Fruit fly (Drosophila melanogaster) whole organism, embryonic: ENCODE results near the gene gpp.

Experiments used
- CG11093 ChIP-seq: fragments of 200-800 bp; sonication (Bioruptor generic); IDR thresholded peaks from 3 replicates; pipeline ENCODE4 v1.3.6; 2022; ENCODE audit warnings: missing biosample characterization, missing genetic modification characterization
- CG11560 ChIP-seq: fragments of 200-800 bp; sonication (Bioruptor generic); IDR thresholded peaks from 3 replicates; pipeline ENCODE4 v1.3.6; 2022; ENCODE audit warnings: missing biosample characterization, missing genetic modification characterization
- CG11723 ChIP-seq: fragments of 200-800 bp; sonication (Bioruptor generic); optimal IDR thresholded peaks from 2 replicates; lab custom pipeline; 2017; ENCODE audit warnings: missing biosample characterization, mild to moderate bottlenecking, missing genetic modification characterization
- CG12071 ChIP-seq: fragments of 200-800 bp; sonication (Bioruptor generic); optimal IDR thresholded peaks from 3 replicates; lab custom pipeline; 2018; ENCODE audit warnings: missing biosample characterization, mild to moderate bottlenecking, missing genetic modification characterization
- CG12391 ChIP-seq: fragments of 200-800 bp; sonication (Bioruptor generic); optimal IDR thresholded peaks from 3 replicates; lab custom pipeline; 2018; ENCODE audit warnings: missing biosample characterization, mild to moderate bottlenecking, missing genetic modification characterization, moderate library complexity
- CG13424 ChIP-seq: fragments of 200-800 bp; sonication (Bioruptor generic); optimal IDR thresholded peaks from 2 replicates; lab custom pipeline; 2019; ENCODE audit warnings: missing biosample characterization, mild to moderate bottlenecking, missing genetic modification characterization, moderate library complexity
- CG14050 ChIP-seq: fragments of 200-800 bp; sonication (Bioruptor generic); IDR thresholded peaks from 3 replicates; pipeline ENCODE4 v1.3.6; 2022; ENCODE audit warnings: missing biosample characterization, missing genetic modification characterization
- CG17829 ChIP-seq: fragments of 200-800 bp; optimal IDR thresholded peaks from 2 replicates; lab custom pipeline; 2019; ENCODE audit warnings: missing biosample characterization, mild to moderate bottlenecking, missing genetic modification characterization, moderate library complexity
- CG3065 ChIP-seq: fragments of 200-800 bp; sonication (Bioruptor generic); optimal IDR thresholded peaks from 2 replicates; lab custom pipeline; 2016; ENCODE audit warnings: missing biosample characterization, missing genetic modification characterization
- CG31365 ChIP-seq: fragments of 200-800 bp; sonication (Bioruptor generic); optimal IDR thresholded peaks from 2 replicates; lab custom pipeline; 2018; ENCODE audit warnings: missing biosample characterization, mild to moderate bottlenecking, missing genetic modification characterization
- CG6272 ChIP-seq: fragments of 200-800 bp; sonication (Bioruptor generic); IDR thresholded peaks from 2 replicates; pipeline ENCODE4 v1.3.6; 2022; ENCODE audit warnings: missing biosample characterization, missing genetic modification characterization
- CG6813 ChIP-seq: fragments of 200-800 bp; sonication (Bioruptor generic); optimal IDR thresholded peaks from 2 replicates; lab custom pipeline; 2017; ENCODE audit warnings: missing biosample characterization, missing genetic modification characterization, mild to moderate bottlenecking, moderate library complexity, missing genetic modification reagents
- CG6854 ChIP-seq: fragments of 200-800 bp; sonication (Bioruptor generic); optimal IDR thresholded peaks from 3 replicates; lab custom pipeline; 2017; ENCODE audit warnings: missing biosample characterization, mild to moderate bottlenecking, missing genetic modification characterization
- CG7372 ChIP-seq: fragments of 200-800 bp; sonication (Bioruptor generic); IDR thresholded peaks from 2 replicates; pipeline ENCODE4 v1.3.6; 2022; ENCODE audit warnings: missing biosample characterization, missing genetic modification characterization
- CG7928 ChIP-seq: fragments of 200-800 bp; sonication (Bioruptor generic); optimal IDR thresholded peaks from 2 replicates; lab custom pipeline; 2017; ENCODE audit warnings: missing biosample characterization, mild to moderate bottlenecking, missing genetic modification characterization
- CG8388 ChIP-seq: fragments of 200-800 bp; sonication (Bioruptor generic); optimal IDR thresholded peaks from 2 replicates; lab custom pipeline; 2019; ENCODE audit warnings: missing biosample characterization, mild to moderate bottlenecking, missing genetic modification characterization, moderate library complexity
- CG8924 ChIP-seq: fragments of 200-800 bp; optimal IDR thresholded peaks from 3 replicates; lab custom pipeline; 2019; ENCODE audit warnings: missing biosample characterization, mild to moderate bottlenecking, missing genetic modification characterization, moderate library complexity
- D19A ChIP-seq: fragments of 200-800 bp; optimal IDR thresholded peaks from 3 replicates; lab custom pipeline; 2019; ENCODE audit warnings: missing biosample characterization, mild to moderate bottlenecking, missing genetic modification characterization, moderate library complexity
- Dref ChIP-seq: fragments of 200-800 bp; sonication (Bioruptor generic); IDR thresholded peaks from 2 replicates; pipeline ENCODE4 v1.3.6; 2022; ENCODE audit warnings: missing biosample characterization, missing genetic modification characterization
- Elba2 ChIP-seq: fragments of 200-800 bp; sonication (Bioruptor generic); optimal IDR thresholded peaks from 3 replicates; lab custom pipeline; 2016; ENCODE audit warnings: missing biosample characterization, missing genetic modification characterization
- Fer1 ChIP-seq: fragments of 200-800 bp; sonication (Bioruptor generic); optimal IDR thresholded peaks from 2 replicates; lab custom pipeline; 2017; ENCODE audit warnings: missing biosample characterization, mild to moderate bottlenecking, missing genetic modification characterization
- H2.0 ChIP-seq: fragments of 200-800 bp; sonication (Bioruptor generic); IDR thresholded peaks from 2 replicates; pipeline ENCODE4 v1.3.6; 2022; ENCODE audit warnings: missing biosample characterization, missing genetic modification characterization
- HLH4C ChIP-seq: fragments of 200-800 bp; sonication (Bioruptor generic); IDR thresholded peaks from 3 replicates; pipeline ENCODE4 v1.3.6; 2022; ENCODE audit warnings: missing biosample characterization, missing genetic modification characterization; ENCODE audit not compliant: partially characterized antibody
- Hr3 ChIP-seq: fragments of 200-800 bp; sonication (Bioruptor generic); optimal IDR thresholded peaks from 3 replicates; lab custom pipeline; 2016; ENCODE audit warnings: missing biosample characterization, missing genetic modification characterization
- Hr78 ChIP-seq, 2 experiments: fragments of 200-800 bp in 1 of 2; fragments of >200 bp in 1 of 2; sonication (Bioruptor generic) in 1 of 2; optimal IDR thresholded peaks; 2 replicates each; lab custom pipeline; 2017 to 2019; ENCODE audit warnings: missing biosample characterization in 2 of 2, missing genetic modification characterization in 2 of 2, mild to moderate bottlenecking in 1 of 2, moderate library complexity in 1 of 2
- Meics ChIP-seq: fragments of 200-800 bp; sonication (Bioruptor generic); optimal IDR thresholded peaks from 2 replicates; lab custom pipeline; 2017; ENCODE audit warnings: missing biosample characterization, mild to moderate bottlenecking, missing genetic modification characterization
- NC2β ChIP-seq: fragments of 200-800 bp; sonication (Bioruptor generic); optimal IDR thresholded peaks from 2 replicates; lab custom pipeline; 2016; ENCODE audit warnings: missing biosample characterization, missing genetic modification characterization
- Neu2 ChIP-seq: fragments of 200-800 bp; sonication (Bioruptor generic); optimal IDR thresholded peaks from 3 replicates; lab custom pipeline; 2016; ENCODE audit warnings: missing biosample characterization, missing genetic modification characterization, borderline replicate concordance
- Nf-YA ChIP-seq: fragments of 200-800 bp; sonication (Bioruptor generic); IDR thresholded peaks from 2 replicates; pipeline ENCODE4 v1.3.6; 2022; ENCODE audit warnings: missing biosample characterization, missing genetic modification characterization
- Nf-YB ChIP-seq: fragments of 200-800 bp; sonication (Bioruptor generic); optimal IDR thresholded peaks from 3 replicates; lab custom pipeline; 2019; ENCODE audit warnings: missing biosample characterization, mild to moderate bottlenecking, missing genetic modification characterization, moderate library complexity
- Ptx1 ChIP-seq: fragments of 200-800 bp; sonication (Bioruptor generic); IDR thresholded peaks from 2 replicates; pipeline ENCODE4 v1.3.6; 2022; ENCODE audit warnings: missing biosample characterization, missing genetic modification characterization
- Vsx1 ChIP-seq: fragments of 200-800 bp; sonication (Bioruptor generic); optimal IDR thresholded peaks from 2 replicates; lab custom pipeline; 2017; ENCODE audit warnings: missing biosample characterization, mild to moderate bottlenecking, missing genetic modification characterization, missing genetic modification reagents
- bcd ChIP-seq: fragments of 200-800 bp; sonication (Bioruptor generic); optimal IDR thresholded peaks from 2 replicates; lab custom pipeline; 2017; ENCODE audit warnings: missing biosample characterization, mild to moderate bottlenecking, missing genetic modification characterization
- chn ChIP-seq: fragments of 200-800 bp; sonication (Bioruptor generic); optimal IDR thresholded peaks from 2 replicates; lab custom pipeline; 2016; ENCODE audit warnings: missing biosample characterization, missing genetic modification characterization
- dpn ChIP-seq, 2 experiments: fragments of 200-800 bp; sonication (Bioruptor generic); optimal IDR thresholded peaks; 3 replicates each; lab custom pipeline; 2016; ENCODE audit warnings: missing biosample characterization in 2 of 2, missing genetic modification characterization in 2 of 2
- en ChIP-seq: fragments of 200-800 bp; sonication (Bioruptor generic); optimal IDR thresholded peaks from 2 replicates; lab custom pipeline; 2016; ENCODE audit warnings: missing biosample characterization, missing genetic modification characterization
- fd96Cb ChIP-seq: fragments of 200-800 bp; sonication (Bioruptor generic); optimal IDR thresholded peaks from 2 replicates; lab custom pipeline; 2018; ENCODE audit warnings: missing biosample characterization, mild to moderate bottlenecking, missing genetic modification characterization, moderate library complexity
- gcm2 ChIP-seq: fragments of 200-800 bp; sonication (Bioruptor generic); optimal IDR thresholded peaks from 2 replicates; lab custom pipeline; 2016; ENCODE audit warnings: missing biosample characterization, missing genetic modification characterization
- grau ChIP-seq: fragments of 200-800 bp; optimal IDR thresholded peaks from 3 replicates; lab custom pipeline; 2019; ENCODE audit warnings: missing biosample characterization, mild to moderate bottlenecking, missing genetic modification characterization, moderate library complexity
- gt ChIP-seq: fragments of 200-800 bp; sonication (Bioruptor generic); IDR thresholded peaks from 2 replicates; pipeline ENCODE4 v1.3.6; 2022; ENCODE audit warnings: missing biosample characterization, missing genetic modification characterization
- hbn ChIP-seq: fragments of 200-800 bp; sonication (Bioruptor generic); IDR thresholded peaks from 2 replicates; pipeline ENCODE4 v1.3.6; 2022; ENCODE audit warnings: missing biosample characterization, missing genetic modification characterization; ENCODE audit not compliant: partially characterized antibody
- jing ChIP-seq: fragments of 200-800 bp; sonication (Bioruptor generic); optimal IDR thresholded peaks from 2 replicates; lab custom pipeline; 2018; ENCODE audit warnings: missing biosample characterization, mild to moderate bottlenecking, missing genetic modification characterization
- phol ChIP-seq: fragments of 200-800 bp; sonication (Bioruptor generic); optimal IDR thresholded peaks from 3 replicates; lab custom pipeline; 2018; ENCODE audit warnings: missing biosample characterization, mild to moderate bottlenecking, missing genetic modification characterization, moderate library complexity
- pros ChIP-seq: fragments of 200-800 bp; sonication (Bioruptor generic); optimal IDR thresholded peaks from 3 replicates; lab custom pipeline; 2019; ENCODE audit warnings: missing biosample characterization, mild to moderate bottlenecking, missing genetic modification characterization, moderate library complexity
- sd ChIP-seq: fragments of 200-800 bp; sonication (Bioruptor generic); optimal IDR thresholded peaks from 3 replicates; lab custom pipeline; 2018; ENCODE audit warnings: missing biosample characterization, mild to moderate bottlenecking, missing genetic modification characterization, moderate library complexity
- sens ChIP-seq: fragments of 200-800 bp; sonication (Bioruptor generic); peaks from one replicate; lab custom pipeline; 2016; ENCODE audit warnings: missing biosample characterization, missing genetic modification characterization
- so ChIP-seq: fragments of 200-800 bp; sonication (Bioruptor generic); IDR thresholded peaks from 3 replicates; pipeline ENCODE4 v1.3.6; 2022; ENCODE audit warnings: missing biosample characterization, missing genetic modification characterization
- sqz ChIP-seq: fragments of 200-800 bp; sonication (Bioruptor generic); optimal IDR thresholded peaks from 3 replicates; lab custom pipeline; 2018; ENCODE audit warnings: missing biosample characterization, mild to moderate bottlenecking, missing genetic modification characterization
- sr ChIP-seq: fragments of 200-800 bp; sonication (Bioruptor generic); IDR thresholded peaks from 3 replicates; pipeline ENCODE4 v1.3.6; 2022; ENCODE audit warnings: missing biosample characterization, missing genetic modification characterization
- tup ChIP-seq: fragments of 200-800 bp; sonication (Bioruptor generic); optimal IDR thresholded peaks from 2 replicates; lab custom pipeline; 2016; ENCODE audit warnings: missing biosample characterization, mild to moderate bottlenecking, missing genetic modification characterization, moderate library complexity
- vnd ChIP-seq: fragments of 200-800 bp; sonication (Bioruptor generic); IDR thresholded peaks from 3 replicates; pipeline ENCODE4 v1.3.6; 2022; ENCODE audit warnings: missing biosample characterization, missing genetic modification characterization; ENCODE audit not compliant: partially characterized antibody
- vvl ChIP-seq: fragments of 200-800 bp; sonication (Bioruptor generic); IDR thresholded peaks from 2 replicates; pipeline ENCODE4 v1.3.6; 2022; ENCODE audit warnings: missing biosample characterization, missing genetic modification characterization

gpp gene

DNA sequence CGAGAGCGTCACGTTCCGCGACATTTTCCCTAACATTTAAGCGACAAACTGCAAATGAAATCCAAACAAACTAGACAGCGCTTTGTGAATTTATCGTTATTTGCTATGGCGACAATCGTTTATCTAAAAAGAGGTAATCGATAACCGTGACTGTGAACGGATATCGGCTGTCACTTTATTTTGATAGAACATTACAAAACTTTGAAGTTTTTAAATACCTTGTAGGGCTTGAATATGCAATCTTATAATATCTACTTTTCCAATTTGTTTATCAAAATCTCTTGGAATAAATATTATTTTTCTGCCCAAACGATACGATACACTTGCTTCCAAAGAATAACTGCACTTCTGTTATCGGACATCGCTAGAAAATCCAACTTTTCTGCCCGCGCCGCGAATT, 26.5 kb upstream of the gpp start, which contains the start of the genes CG1024 and TfIIFalpha (continued):
- no peak for TF ChIP-seq Neu2 (GFP tag; lab: Kevin White, UChicago)
- TF ChIP-seq bcd (GFP tag; lab: Kevin White, UChicago) = no peak
- peak; percentile 82 for TF ChIP-seq sens
- no peak for TF ChIP-seq Nf-YB (GFP tag; lab: Kevin White, UChicago)
- no peak for TF ChIP-seq sr (GFP tag; lab: Robert Waterston, UW)
- TF ChIP-seq Dref (GFP tag; lab: Robert Waterston, UW) = peak; percentile 78
- TF ChIP-seq sqz (GFP tag; lab: Kevin White, UChicago) = no peak
- no peak for TF ChIP-seq vvl (GFP tag; lab: Robert Waterston, UW)
- TF ChIP-seq vnd = peak; percentile 84
- peak; percentile 27 for TF ChIP-seq CG13424 (tag; lab: Kevin White, UChicago)
- TF ChIP-seq gt = no peak
- no peak for TF ChIP-seq tup (GFP tag; lab: Kevin White, UChicago)
- no peak for TF ChIP-seq dpn (GFP tag; optimal IDR thresholded peaks at IDR 0.05; lab: Kevin White, UChicago)
- no peak for TF ChIP-seq H2.0 (GFP tag; lab: Robert Waterston, UW)
- TF ChIP-seq NC2β (GFP tag; lab: Kevin White, UChicago) = no peak
- no peak for TF ChIP-seq CG6813 (GFP tag; lab: Kevin White, UChicago)
- TF ChIP-seq Vsx1 (GFP tag; lab: Kevin White, UChicago) = no peak
- peak; percentile 41 for TF ChIP-seq CG17829 (tag; lab: Kevin White, UChicago)
- peak; percentile 36 for TF ChIP-seq CG12391 (tag; lab: Kevin White, UChicago)
- peak; percentile 91 for TF ChIP-seq hbn (GFP tag; lab: Robert Waterston, UW)
- no peak for TF ChIP-seq CG11560 (tag; lab: Robert Waterston, UW)
- TF ChIP-seq HLH4C (GFP tag; lab: Robert Waterston, UW) = peak; percentile 97
- TF ChIP-seq Fer1 = peak; percentile 20
- no peak for TF ChIP-seq CG12071 (GFP tag; lab: Kevin White, UChicago)
- TF ChIP-seq phol (tag; lab: Kevin White, UChicago) = peak; percentile 50
- TF ChIP-seq CG7372 (GFP tag; lab: Robert Waterston, UW) = no peak
- no peak for TF ChIP-seq CG8388 (GFP tag; lab: Kevin White, UChicago)
- no peak for TF ChIP-seq Elba2 (GFP tag; lab: Kevin White, UChicago)
- no peak for TF ChIP-seq CG14050 (GFP tag; lab: Robert Waterston, UW)
- no peak for TF ChIP-seq CG6272 (GFP tag; lab: Robert Waterston, UW)
- TF ChIP-seq Hr3 (GFP tag; lab: Kevin White, UChicago) = no peak
- no peak for TF ChIP-seq chn (GFP tag; lab: Kevin White, UChicago)
- no peak for TF ChIP-seq CG7928 (GFP tag; lab: Kevin White, UChicago)
- TF ChIP-seq CG6854 = no peak
- TF ChIP-seq CG3065 (GFP tag; lab: Kevin White, UChicago) = no peak
- TF ChIP-seq sd (tag; lab: Kevin White, UChicago) = no peak
- no peak for TF ChIP-seq Hr78 (GFP tag; optimal IDR thresholded peaks at IDR 0.05; lab: Kevin White, UChicago)
- TF ChIP-seq CG31365 = no peak
- peak; percentile 14 for TF ChIP-seq grau (tag; lab: Kevin White, UChicago)
- no peak for TF ChIP-seq D19A
- no peak for TF ChIP-seq en (GFP tag; lab: Kevin White, UChicago)
- no peak for TF ChIP-seq fd96Cb (tag; lab: Kevin White, UChicago)
- no peak for TF ChIP-seq Ptx1 (GFP tag; lab: Robert Waterston, UW)
- no peak for TF ChIP-seq Nf-YA (GFP tag; lab: Robert Waterston, UW)
- no peak for TF ChIP-seq CG11093 (GFP tag; lab: Robert Waterston, UW)
- no peak for TF ChIP-seq gcm2 (GFP tag; lab: Kevin White, UChicago)
- no peak for TF ChIP-seq jing (GFP tag; lab: Kevin White, UChicago)
- TF ChIP-seq so (GFP tag; lab: Robert Waterston, UW) = no peak
- TF ChIP-seq CG8924 = no peak
- TF ChIP-seq pros = no peak
- TF ChIP-seq CG11723 (GFP tag; lab: Kevin White, UChicago) = no peak
- TF ChIP-seq Meics (GFP tag; lab: Kevin White, UChicago) = no peak
